Fruit fly (Drosophila melanogaster) whole organism, embryonic: Measurements from ENCODE around the gene Elp3.

ENCODE experiments used
- Antp ChIP-seq: fragments of 200-800 bp; sonication (Bioruptor generic); optimal IDR thresholded peaks from 3 replicates; lab custom pipeline; 2016; ENCODE audit warnings: missing biosample characterization, missing genetic modification characterization
- C15 ChIP-seq: fragments of 200-800 bp; sonication (Bioruptor generic); IDR thresholded peaks from 3 replicates; pipeline ENCODE4 v1.3.6; 2022; ENCODE audit warnings: missing biosample characterization, missing genetic modification characterization
- CG10209 ChIP-seq: fragments of 200-800 bp; sonication (Bioruptor generic); optimal IDR thresholded peaks from 3 replicates; lab custom pipeline; 2017; ENCODE audit warnings: missing biosample characterization, mild to moderate bottlenecking, missing genetic modification characterization, missing genetic modification reagents
- CG10274 ChIP-seq: fragments of 200-800 bp; sonication (Bioruptor generic); optimal IDR thresholded peaks from 3 replicates; lab custom pipeline; 2017; ENCODE audit warnings: missing biosample characterization, mild to moderate bottlenecking, missing genetic modification characterization
- CG10366 ChIP-seq: fragments of 200-800 bp; sonication (Bioruptor generic); IDR thresholded peaks from 2 replicates; pipeline ENCODE4 v1.3.6; 2022; ENCODE audit warnings: missing biosample characterization, missing genetic modification characterization
- CG11560 ChIP-seq: fragments of 200-800 bp; sonication (Bioruptor generic); IDR thresholded peaks from 3 replicates; pipeline ENCODE4 v1.3.6; 2022; ENCODE audit warnings: missing biosample characterization, missing genetic modification characterization
- CG15514 ChIP-seq: fragments of 200-800 bp; sonication (Bioruptor generic); optimal IDR thresholded peaks from 3 replicates; lab custom pipeline; 2017; ENCODE audit warnings: missing biosample characterization, missing genetic modification characterization, mild to moderate bottlenecking, moderate library complexity, missing genetic modification reagents
- CG17912 ChIP-seq: fragments of 200-800 bp; sonication (Bioruptor generic); optimal IDR thresholded peaks from 2 replicates; lab custom pipeline; 2018; ENCODE audit warnings: missing biosample characterization, mild to moderate bottlenecking, missing genetic modification characterization
- CG2129 ChIP-seq: fragments of 200-800 bp; sonication (Bioruptor generic); IDR thresholded peaks from 2 replicates; pipeline ENCODE4 v1.3.6; 2022; ENCODE audit warnings: missing biosample characterization, missing genetic modification characterization; ENCODE audit not compliant: partially characterized antibody
- CG31224 ChIP-seq: fragments of 200-800 bp; sonication (Bioruptor generic); IDR thresholded peaks from 2 replicates; pipeline ENCODE4 v1.3.6; 2022; ENCODE audit warnings: missing biosample characterization, missing genetic modification characterization
- CG32532 ChIP-seq: fragments of 200-800 bp; sonication (Bioruptor generic); IDR thresholded peaks from 2 replicates; pipeline ENCODE4 v1.3.6; 2022; ENCODE audit warnings: missing biosample characterization, missing genetic modification characterization
- CG4328 ChIP-seq: fragments of 200-800 bp; sonication (Bioruptor generic); optimal IDR thresholded peaks from 3 replicates; lab custom pipeline; 2017; ENCODE audit warnings: missing biosample characterization, missing genetic modification reagents, missing genetic modification characterization
- CG5245 ChIP-seq: fragments of 200-800 bp; sonication (Bioruptor generic); optimal IDR thresholded peaks from 3 replicates; lab custom pipeline; 2016; ENCODE audit warnings: missing biosample characterization, missing genetic modification characterization
- CG6683 ChIP-seq: fragments of 200-800 bp; sonication (Bioruptor generic); optimal IDR thresholded peaks from 2 replicates; lab custom pipeline; 2017; ENCODE audit warnings: missing biosample characterization, mild to moderate bottlenecking, missing genetic modification characterization, missing genetic modification reagents
- CG6791 ChIP-seq: fragments of 200-800 bp; sonication (Bioruptor generic); IDR thresholded peaks from 3 replicates; pipeline ENCODE4 v1.3.6; 2022; ENCODE audit warnings: missing biosample characterization, missing genetic modification characterization; ENCODE audit not compliant: partially characterized antibody
- CG6813 ChIP-seq: fragments of 200-800 bp; sonication (Bioruptor generic); optimal IDR thresholded peaks from 2 replicates; lab custom pipeline; 2017; ENCODE audit warnings: missing biosample characterization, missing genetic modification characterization, mild to moderate bottlenecking, moderate library complexity, missing genetic modification reagents
- CG7556 ChIP-seq: fragments of 200-800 bp; sonication (Bioruptor generic); optimal IDR thresholded peaks from 2 replicates; lab custom pipeline; 2017; ENCODE audit warnings: missing biosample characterization, mild to moderate bottlenecking, missing genetic modification characterization
- CG7786 ChIP-seq: fragments of 200-800 bp; sonication (Bioruptor generic); optimal IDR thresholded peaks from 2 replicates; lab custom pipeline; 2016; ENCODE audit warnings: missing biosample characterization, missing genetic modification characterization
- CG8478 ChIP-seq: fragments of >200 bp; optimal IDR thresholded peaks from 2 replicates; lab custom pipeline; 2018
- CHES-1-like ChIP-seq: fragments of 200-800 bp; sonication (Bioruptor generic); optimal IDR thresholded peaks from 2 replicates; lab custom pipeline; 2016; ENCODE audit warnings: missing biosample characterization, missing genetic modification characterization
- CoRest ChIP-seq: fragments of 200-800 bp; sonication (Bioruptor generic); optimal IDR thresholded peaks from 3 replicates; lab custom pipeline; 2018; ENCODE audit warnings: missing biosample characterization, mild to moderate bottlenecking, missing genetic modification characterization, moderate library complexity
- Dll ChIP-seq: fragments of 200-800 bp; sonication (Bioruptor generic); IDR thresholded peaks from 4 replicates; pipeline ENCODE4 v1.3.6; 2022; ENCODE audit warnings: missing biosample characterization, missing genetic modification characterization; ENCODE audit not compliant: partially characterized antibody
- Dref ChIP-seq: fragments of 200-800 bp; sonication (Bioruptor generic); IDR thresholded peaks from 2 replicates; pipeline ENCODE4 v1.3.6; 2022; ENCODE audit warnings: missing biosample characterization, missing genetic modification characterization
- Elba2 ChIP-seq: fragments of 200-800 bp; sonication (Bioruptor generic); optimal IDR thresholded peaks from 3 replicates; lab custom pipeline; 2016; ENCODE audit warnings: missing biosample characterization, missing genetic modification characterization
- HLHmδ ChIP-seq: fragments of 200-800 bp; sonication (Bioruptor generic); optimal IDR thresholded peaks from 2 replicates; lab custom pipeline; 2018; ENCODE audit warnings: missing biosample characterization, mild to moderate bottlenecking, missing genetic modification characterization, moderate library complexity
- Hmx ChIP-seq: fragments of 200-800 bp; sonication (Bioruptor generic); optimal IDR thresholded peaks from 2 replicates; lab custom pipeline; 2016; ENCODE audit warnings: missing biosample characterization, missing genetic modification characterization
- Lhr ChIP-seq: fragments of 200-800 bp; sonication (Bioruptor generic); optimal IDR thresholded peaks from 3 replicates; lab custom pipeline; 2017; ENCODE audit warnings: mild to moderate bottlenecking, missing biosample characterization, missing genetic modification reagents, missing genetic modification characterization
- MBD-R2 ChIP-seq: fragments of 200-800 bp; sonication (Bioruptor generic); IDR thresholded peaks from 2 replicates; pipeline ENCODE4 v1.3.6; 2022; ENCODE audit warnings: missing biosample characterization, missing genetic modification characterization
- Nf-YC ChIP-seq: fragments of 200-800 bp; optimal IDR thresholded peaks from 3 replicates; lab custom pipeline; 2019; ENCODE audit warnings: missing biosample characterization, mild to moderate bottlenecking, missing genetic modification characterization, moderate library complexity
- Pdp1 ChIP-seq, 2 experiments: fragments of 200-800 bp; sonication (Bioruptor generic); optimal IDR thresholded peaks; 3 replicates each; lab custom pipeline; 2016; ENCODE audit warnings: missing biosample characterization in 2 of 2, missing genetic modification characterization in 2 of 2, mild to moderate bottlenecking in 1 of 2, moderate library complexity in 1 of 2
- Tbp ChIP-seq: fragments of >200 bp; optimal IDR thresholded peaks from 2 replicates; lab custom pipeline; 2018; ENCODE audit warnings: missing biosample characterization, missing genetic modification characterization
- Xrp1 ChIP-seq: fragments of 200-800 bp; sonication (Bioruptor generic); IDR thresholded peaks from 2 replicates; pipeline ENCODE4 v1.3.6; 2022; ENCODE audit warnings: missing biosample characterization, missing genetic modification characterization
- bab2 ChIP-seq: fragments of 200-800 bp; sonication (Bioruptor generic); optimal IDR thresholded peaks from 2 replicates; lab custom pipeline; 2016; ENCODE audit warnings: missing biosample characterization, missing genetic modification characterization
- crp ChIP-seq, 2 experiments: fragments of 200-800 bp; sonication (Bioruptor generic); optimal IDR thresholded peaks; 2 replicates in 1 of 2; 3 replicates in 1 of 2; lab custom pipeline; 2017; ENCODE audit warnings: missing biosample characterization in 2 of 2, missing genetic modification characterization in 2 of 2, mild to moderate bottlenecking in 1 of 2, moderate library complexity in 1 of 2
- dimm ChIP-seq: fragments of 200-800 bp; sonication (Bioruptor generic); IDR thresholded peaks from 2 replicates; pipeline ENCODE4 v1.3.6; 2022; ENCODE audit warnings: missing biosample characterization, missing genetic modification characterization
- gem ChIP-seq: fragments of 200-800 bp; sonication (Bioruptor generic); optimal IDR thresholded peaks from 2 replicates; lab custom pipeline; 2019; ENCODE audit warnings: missing biosample characterization, mild to moderate bottlenecking, missing genetic modification characterization, moderate library complexity
- ham ChIP-seq: fragments of 200-800 bp; sonication (Bioruptor generic); IDR thresholded peaks from 2 replicates; pipeline ENCODE4 v1.3.6; 2022; ENCODE audit warnings: missing biosample characterization, missing genetic modification characterization
- her ChIP-seq: fragments of 200-800 bp; sonication (Bioruptor generic); optimal IDR thresholded peaks from 2 replicates; lab custom pipeline; 2016; ENCODE audit warnings: missing biosample characterization, missing genetic modification characterization
- jigr1 ChIP-seq: fragments of 200-800 bp; sonication (Bioruptor generic); IDR thresholded peaks from 3 replicates; pipeline ENCODE4 v1.3.6; 2022; ENCODE audit warnings: missing biosample characterization, missing genetic modification characterization
- jumu ChIP-seq: fragments of 200-800 bp; sonication (Bioruptor generic); optimal IDR thresholded peaks from 3 replicates; lab custom pipeline; 2016; ENCODE audit warnings: missing biosample characterization, missing genetic modification characterization
- kah ChIP-seq: fragments of 200-800 bp; sonication (Bioruptor generic); optimal IDR thresholded peaks from 2 replicates; lab custom pipeline; 2018; ENCODE audit warnings: missing biosample characterization, mild to moderate bottlenecking, missing genetic modification characterization
- ken ChIP-seq: fragments of 200-800 bp; sonication (Bioruptor generic); IDR thresholded peaks from 3 replicates; pipeline ENCODE4 v1.3.6; 2022; ENCODE audit warnings: missing biosample characterization, missing genetic modification characterization
- odd ChIP-seq: fragments of 200-800 bp; sonication (Bioruptor generic); optimal IDR thresholded peaks from 2 replicates; lab custom pipeline; 2017; ENCODE audit warnings: missing biosample characterization, mild to moderate bottlenecking, missing genetic modification characterization
- otp ChIP-seq: fragments of 200-800 bp; sonication (Bioruptor generic); IDR thresholded peaks from 3 replicates; pipeline ENCODE4, ENCODE4 v1.3.6; 2022; ENCODE audit warnings: missing biosample characterization, missing genetic modification characterization
- pho ChIP-seq: fragments of 200-800 bp; sonication (Bioruptor generic); optimal IDR thresholded peaks from 2 replicates; lab custom pipeline; 2016; ENCODE audit warnings: missing biosample characterization, missing genetic modification characterization
- phol ChIP-seq: fragments of 200-800 bp; sonication (Bioruptor generic); optimal IDR thresholded peaks from 3 replicates; lab custom pipeline; 2018; ENCODE audit warnings: missing biosample characterization, mild to moderate bottlenecking, missing genetic modification characterization, moderate library complexity
- pros ChIP-seq: fragments of 200-800 bp; sonication (Bioruptor generic); optimal IDR thresholded peaks from 3 replicates; lab custom pipeline; 2019; ENCODE audit warnings: missing biosample characterization, mild to moderate bottlenecking, missing genetic modification characterization, moderate library complexity
- sna ChIP-seq: fragments of 200-800 bp; sonication (Bioruptor generic); IDR thresholded peaks from 2 replicates; pipeline ENCODE4 v1.3.6; 2022; ENCODE audit warnings: missing biosample characterization, missing genetic modification characterization; ENCODE audit not compliant: partially characterized antibody
- vvl ChIP-seq: fragments of 200-800 bp; sonication (Bioruptor generic); IDR thresholded peaks from 2 replicates; pipeline ENCODE4 v1.3.6; 2022; ENCODE audit warnings: missing biosample characterization, missing genetic modification characterization
- zen2 ChIP-seq: fragments of 200-800 bp; sonication (Bioruptor generic); IDR thresholded peaks from 3 replicates; pipeline ENCODE4 v1.3.6; 2022; ENCODE audit warnings: missing biosample characterization, missing genetic modification characterization; ENCODE audit not compliant: partially characterized antibody
- zfh1 ChIP-seq: fragments of 200-800 bp; sonication (Bioruptor generic); IDR thresholded peaks from 3 replicates; pipeline ENCODE4 v1.3.6; 2022; ENCODE audit warnings: missing biosample characterization, missing genetic modification characterization

Elp3 gene

DNA sequence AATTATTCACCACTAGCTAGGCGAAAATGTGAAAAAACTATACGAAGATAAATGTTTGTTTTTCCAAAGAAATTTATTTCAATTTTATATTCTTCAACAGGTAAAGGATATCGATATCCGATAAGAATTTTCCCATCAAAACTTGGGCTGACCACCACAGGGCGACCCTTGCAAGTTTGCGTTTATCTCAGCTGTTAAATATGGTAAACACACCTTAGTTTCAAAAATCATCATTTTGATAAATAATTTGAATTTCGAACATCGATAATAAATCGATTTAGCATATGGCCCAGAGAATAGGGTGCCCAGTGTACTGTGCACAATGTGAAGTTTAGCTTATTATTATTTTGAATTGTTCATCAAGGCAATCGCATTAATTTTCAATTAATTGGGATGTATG, 18.8 kb downstream of the Elp3 start, which contains the start of the genes CG15443 and Paris (continued):
- TF ChIP-seq CG8478 (no peak), Xrp1 (GFP tag; lab: Robert Waterston, UW) (no peak), CG31224 (GFP tag; lab: Robert Waterston, UW) (no peak), zfh1 (no peak), kah (peak; percentile 50), CHES-1-like (GFP tag; lab: Kevin White, UChicago) (no peak), CG2129 (GFP tag; lab: Robert Waterston, UW) (no peak), CG5245 (no peak), phol (tag; lab: Kevin White, UChicago) (peak; percentile 38), MBD-R2 (GFP tag; lab: Robert Waterston, UW) (peak; percentile 69), Pdp1 (GFP tag; optimal IDR thresholded peaks at IDR 0.05; lab: Kevin White, UChicago) (no peak), C15 (GFP tag; lab: Robert Waterston, UW) (no peak), jigr1 (GFP tag; lab: Robert Waterston, UW) (no peak), CG10274 (GFP tag; lab: Kevin White, UChicago) (no peak), CG4328 (peak; percentile 10), Hmx (GFP tag; lab: Kevin White, UChicago) (no peak), bab2 (no peak), her (GFP tag; lab: Kevin White, UChicago) (no peak), CG6683 (GFP tag; lab: Kevin White, UChicago) (no peak), CG7786 (GFP tag; lab: Kevin White, UChicago) (no peak), Nf-YC (tag; lab: Kevin White, UChicago) (peak; percentile 10), CG6791 (GFP tag; lab: Robert Waterston, UW) (peak; percentile 96), CG15514 (GFP tag; lab: Kevin White, UChicago) (peak; percentile 54), CG6813 (no peak), pros (GFP tag; lab: Kevin White, UChicago) (no peak), CG17912 (GFP tag; lab: Kevin White, UChicago) (no peak), HLHmδ (no peak), Lhr (no peak), Dll (GFP tag; lab: Robert Waterston, UW) (peak; percentile 45; the same call in 2 of the 4 replicates), dimm (GFP tag; lab: Robert Waterston, UW) (no peak), Tbp (GFP tag; lab: Kevin White, UChicago) (no peak), CG11560 (tag; lab: Robert Waterston, UW) (no peak), otp (GFP tag; lab: Robert Waterston, UW) (peak; percentile 25; the same call in 1 of the 3 replicates), CG7556 (GFP tag; lab: Kevin White, UChicago) (no peak), odd (GFP tag; lab: Kevin White, UChicago) (no peak), jumu (GFP tag; lab: Kevin White, UChicago) (no peak), crp (GFP tag; optimal IDR thresholded peaks at IDR 0.05; lab: Kevin White, UChicago) (peak in 1 of 2 experiments; percentile 85), CG10366 (GFP tag; lab: Robert Waterston, UW) (no peak), sna (peak; percentile 71), CoRest (tag; lab: Kevin White, UChicago) (peak; percentile 39), vvl (GFP tag; lab: Robert Waterston, UW) (peak; percentile 57), ham (GFP tag; lab: Robert Waterston, UW) (no peak), Dref (GFP tag; lab: Robert Waterston, UW) (peak; percentile 77), CG32532 (GFP tag; lab: Robert Waterston, UW) (peak; percentile 58; the same call in 1 of the 2 replicates), zen2 (GFP tag; lab: Robert Waterston, UW) (peak; percentile 75; the same call in 2 of the 3 replicates), ken (GFP tag; lab: Robert Waterston, UW) (no peak), Elba2 (GFP tag; lab: Kevin White, UChicago) (no peak), pho (GFP tag; lab: Kevin White, UChicago) (no peak), gem (tag; lab: Kevin White, UChicago) (no peak), Antp (GFP tag; lab: Kevin White, UChicago) (no peak), CG10209 (GFP tag; lab: Kevin White, UChicago) (no peak)
